Fruit fly (Drosophila melanogaster): ENCODE measurements around the gene CG31789.

DNA sequence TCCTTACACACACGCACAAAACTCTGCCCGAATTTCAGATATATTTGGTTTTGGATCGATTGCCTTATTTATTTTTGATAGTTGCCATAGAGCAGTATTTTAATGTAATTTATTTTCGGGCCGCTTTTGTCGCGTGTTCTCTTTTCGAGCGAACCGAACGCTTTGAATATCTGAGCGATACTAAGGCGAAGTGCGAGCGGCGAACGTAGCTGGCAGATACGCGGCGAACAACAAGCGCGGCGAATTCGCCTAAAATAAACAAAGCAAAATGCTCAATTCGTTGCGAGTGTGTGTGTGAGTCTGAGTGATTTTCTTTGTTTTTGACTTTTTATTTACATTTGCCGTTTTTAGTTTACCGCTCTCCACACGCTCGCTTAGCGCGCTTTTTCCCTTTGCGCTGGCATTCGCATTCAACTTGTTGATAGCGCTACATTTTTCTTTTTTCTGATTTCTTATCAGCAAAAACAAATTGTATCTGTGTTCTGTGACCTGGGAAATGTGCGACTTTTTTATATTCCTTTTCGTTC is 42.6 kb upstream of the CG31789 start:
- no peak for TF ChIP-seq az2 (GFP tag; optimal IDR thresholded peaks at IDR 0.05)
- no peak for TF ChIP-seq Six4 (GFP tag; optimal IDR thresholded peaks at IDR 0.05)
- no peak for TF ChIP-seq fru (optimal IDR thresholded peaks at IDR 0.05)
- TF ChIP-seq CG14965 (GFP tag; optimal IDR thresholded peaks at IDR 0.05; ENCODE audit: borderline replicate concordance) = no peak
- TF ChIP-seq sens (GFP tag) = peak; percentile 76
- no peak for TF ChIP-seq CG12391 (tag; optimal IDR thresholded peaks at IDR 0.05)
- TF ChIP-seq Gsc (GFP tag; IDR thresholded peaks at IDR 0.05) = no peak
- no peak for TF ChIP-seq nerfin-2 (GFP tag; IDR thresholded peaks at IDR 0.05; ENCODE audit: partially characterized antibody)
- no peak for TF ChIP-seq sim (GFP tag; IDR thresholded peaks at IDR 0.05)
- TF ChIP-seq TFAM (GFP tag; optimal IDR thresholded peaks at IDR 0.05) = no peak
